Fruit fly (Drosophila melanogaster): ENCODE data around the gene Ugt35B1.
A peak's percentile ranks its signal among the peaks of the same experiment; 100 is the strongest.

DNA sequence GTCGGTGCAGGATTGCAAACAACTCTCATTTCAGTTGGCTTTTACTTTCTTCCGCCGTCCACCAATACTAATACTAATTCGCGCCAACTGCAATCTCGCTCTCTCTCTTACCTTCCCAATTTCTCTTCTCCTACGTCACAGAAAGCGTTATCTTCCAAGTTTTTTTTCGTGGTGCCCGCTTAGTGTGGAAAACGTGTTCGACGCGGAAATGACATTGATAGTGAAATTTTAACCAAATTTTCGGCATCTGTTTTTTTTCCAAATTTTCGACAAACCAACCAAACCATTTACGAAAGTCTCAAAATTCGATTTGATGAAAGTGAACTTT, 27.3 kb upstream of the Ugt35B1 start, which contains the start of gene cu:
- no peak for TF ChIP-seq kay (GFP tag; ENCODE audit: borderline replicate concordance)
- peak; percentile 83 for TF ChIP-seq Mnt (GFP tag; optimal IDR thresholded peaks at IDR 0.05)
- no peak for TF ChIP-seq toe (GFP tag; optimal IDR thresholded peaks at IDR 0.05)
- TF ChIP-seq CG14711 (tag; optimal IDR thresholded peaks at IDR 0.05): no peak
- no peak for TF ChIP-seq pad (GFP tag; optimal IDR thresholded peaks at IDR 0.05)
- no peak for TF ChIP-seq cnc (optimal IDR thresholded peaks at IDR 0.05)
- no peak for TF ChIP-seq ovo (GFP tag; optimal IDR thresholded peaks at IDR 0.05)
- TF ChIP-seq CG7101 (tag; optimal IDR thresholded peaks at IDR 0.05): no peak
- no peak for TF ChIP-seq CG33017 (tag; optimal IDR thresholded peaks at IDR 0.05)
- no peak for TF ChIP-seq CG1620 (GFP tag; optimal IDR thresholded peaks at IDR 0.05)
- no peak for TF ChIP-seq Clk (GFP tag; optimal IDR thresholded peaks at IDR 0.05)
- TF ChIP-seq tj (GFP tag; optimal IDR thresholded peaks at IDR 0.05): no peak
- no peak for TF ChIP-seq CG11617 (GFP tag; optimal IDR thresholded peaks at IDR 0.05)
- no peak for TF ChIP-seq bab1 (GFP tag; optimal IDR thresholded peaks at IDR 0.05)
